Worm (Caenorhabditis elegans) whole organism, L1 larva: ENCODE results near the gene pik-1.

ENCODE experiments used
- C16A3.4 ChIP-seq: fragments of 150-350 bp; optimal IDR thresholded peaks from 2 replicates; lab custom pipeline; 2014; ENCODE audit warnings: missing biosample characterization, missing genetic modification characterization
- Y116A8C.19 ChIP-seq: sonication (generic microtip); optimal IDR thresholded peaks from 2 replicates; lab custom pipeline; 2016; ENCODE audit warnings: missing compliant biosample characterization, missing genetic modification characterization, borderline replicate concordance
- aha-1 ChIP-seq: fragments of 150-350 bp; optimal IDR thresholded peaks from 2 replicates; lab custom pipeline; 2014; ENCODE audit warnings: missing biosample characterization, missing genetic modification characterization
- alr-1 ChIP-seq: fragments of 200-800 bp; sonication (Bioruptor generic); optimal IDR thresholded peaks from 2 replicates; lab custom pipeline; 2018; ENCODE audit warnings: borderline replicate concordance, mild to moderate bottlenecking, missing genetic modification characterization, missing compliant biosample characterization
- ama-1 ChIP-seq: fragments of 150-350 bp; optimal IDR thresholded peaks from 2 replicates; lab custom pipeline; 2014
- blmp-1 ChIP-seq: fragments of 150-350 bp; optimal IDR thresholded peaks from 2 replicates; lab custom pipeline; 2014; ENCODE audit warnings: missing biosample characterization, missing genetic modification characterization
- ceh-82 ChIP-seq, 3 experiments: fragments of 150-350 bp in 1 of 3; sonication (generic microtip) in 2 of 3; optimal IDR thresholded peaks; 2 replicates each; lab custom pipeline; 2014 to 2017; ENCODE audit warnings: missing biosample characterization in 3 of 3, missing genetic modification characterization in 3 of 3
- ceh-88 ChIP-seq: fragments of 200-800 bp; sonication (Bioruptor generic); IDR thresholded peaks from 2 replicates; pipeline ENCODE4 v1.3.6; 2022; ENCODE audit warnings: missing genetic modification characterization, missing compliant biosample characterization
- dsc-1 ChIP-seq: sonication (generic microtip); optimal IDR thresholded peaks from 2 replicates; lab custom pipeline; 2016; ENCODE audit warnings: mild to moderate bottlenecking, missing genetic modification characterization, missing compliant biosample characterization
- efl-1 ChIP-seq, 4 experiments: fragments of 150-350 bp; optimal IDR thresholded peaks in 3 of 4; peaks in 1 of 4; 1 replicate in 1 of 4; 2 replicates in 3 of 4; lab custom pipeline; 2014; ENCODE audit warnings: missing biosample characterization in 2 of 4, missing genetic modification characterization in 2 of 4, missing genetic modification reagents in 2 of 4
- ets-5 ChIP-seq: fragments of 200-800 bp; sonication (Bioruptor generic); IDR thresholded peaks from 2 replicates; pipeline ENCODE4 v1.3.6; 2022; ENCODE audit warnings: missing genetic modification characterization, missing compliant biosample characterization
- fkh-10 ChIP-seq: sonication (generic microtip); optimal IDR thresholded peaks from 2 replicates; lab custom pipeline; 2017; ENCODE audit warnings: missing biosample characterization, missing genetic modification reagents, missing genetic modification characterization
- fkh-4 ChIP-seq: sonication (generic microtip); optimal IDR thresholded peaks from 2 replicates; lab custom pipeline; 2016; ENCODE audit warnings: missing compliant biosample characterization, missing genetic modification characterization, borderline replicate concordance
- fkh-8 ChIP-seq: sonication (generic microtip); optimal IDR thresholded peaks from 2 replicates; lab custom pipeline; 2016; ENCODE audit warnings: mild to moderate bottlenecking, missing genetic modification characterization, missing compliant biosample characterization
- fos-1 ChIP-seq: fragments of 150-350 bp; optimal IDR thresholded peaks from 2 replicates; lab custom pipeline; 2014; ENCODE audit warnings: missing biosample characterization, missing genetic modification characterization
- grh-1 ChIP-seq: fragments of 200-800 bp; sonication (Bioruptor generic); IDR thresholded peaks from 2 replicates; pipeline ENCODE4 v1.3.6; 2022; ENCODE audit warnings: missing genetic modification reagents, missing genetic modification characterization, missing compliant biosample characterization
- hlh-17 ChIP-seq: fragments of 200-800 bp; sonication (Bioruptor generic); optimal IDR thresholded peaks from 2 replicates; lab custom pipeline; 2018; ENCODE audit warnings: missing genetic modification characterization, mild to moderate bottlenecking, missing compliant biosample characterization, moderate library complexity, borderline replicate concordance
- hpl-2 ChIP-seq: fragments of 150-350 bp; optimal IDR thresholded peaks from 2 replicates; lab custom pipeline; 2014; ENCODE audit warnings: missing biosample characterization, missing genetic modification reagents, missing genetic modification characterization
- irx-1 ChIP-seq: sonication (generic microtip); optimal IDR thresholded peaks from 2 replicates; lab custom pipeline; 2016; ENCODE audit warnings: missing genetic modification characterization, missing compliant biosample characterization
- isw-1 ChIP-seq: fragments of 200-800 bp; sonication (Bioruptor generic); IDR thresholded peaks from 2 replicates; pipeline ENCODE4 v1.3.6; 2022; ENCODE audit warnings: missing genetic modification characterization, missing compliant biosample characterization
- lin-13 ChIP-seq: fragments of 150-350 bp; optimal IDR thresholded peaks from 2 replicates; lab custom pipeline; 2014; ENCODE audit warnings: missing biosample characterization, missing genetic modification reagents, missing genetic modification characterization
- lin-14 ChIP-seq: fragments of 200-800 bp; sonication (Bioruptor generic); optimal IDR thresholded peaks from 2 replicates; lab custom pipeline; 2018; ENCODE audit warnings: mild to moderate bottlenecking, missing genetic modification characterization, moderate library complexity, missing compliant biosample characterization
- lin-15B ChIP-seq: fragments of 150-350 bp; sonication (generic microtip); optimal IDR thresholded peaks from 3 replicates; lab custom pipeline; 2014; ENCODE audit warnings: missing biosample characterization, missing genetic modification characterization
- lin-35 ChIP-seq, 2 experiments: fragments of 150-350 bp; optimal IDR thresholded peaks; 2 replicates each; lab custom pipeline; 2014; ENCODE audit warnings: missing biosample characterization in 2 of 2, missing genetic modification characterization in 2 of 2, missing genetic modification reagents in 2 of 2
- mef-2 ChIP-seq: fragments of 150-350 bp; optimal IDR thresholded peaks from 2 replicates; lab custom pipeline; 2014; ENCODE audit warnings: missing biosample characterization, missing genetic modification characterization
- nhr-12 ChIP-seq: sonication (generic microtip); optimal IDR thresholded peaks from 2 replicates; lab custom pipeline; 2017; ENCODE audit warnings: missing biosample characterization, missing genetic modification characterization
- nhr-237 ChIP-seq: fragments of 150-350 bp; optimal IDR thresholded peaks from 2 replicates; lab custom pipeline; 2014; ENCODE audit warnings: missing biosample characterization, missing genetic modification characterization
- nhr-71 ChIP-seq: sonication (generic microtip); optimal IDR thresholded peaks from 2 replicates; lab custom pipeline; 2016; ENCODE audit warnings: mild to moderate bottlenecking, missing genetic modification characterization, moderate library complexity, missing compliant biosample characterization
- nhr-77 ChIP-seq: fragments of 150-350 bp; optimal IDR thresholded peaks from 2 replicates; lab custom pipeline; 2014; ENCODE audit warnings: missing biosample characterization, missing genetic modification characterization
- nhr-84 ChIP-seq: sonication (generic microtip); optimal IDR thresholded peaks from 2 replicates; lab custom pipeline; 2017; ENCODE audit warnings: missing biosample characterization, missing genetic modification characterization
- nhr-85 ChIP-seq: sonication (generic microtip); peaks from one replicate; lab custom pipeline; 2016; ENCODE audit warnings: missing genetic modification characterization, inconsistent platforms, missing compliant biosample characterization
- pag-3 ChIP-seq: sonication (generic microtip); optimal IDR thresholded peaks from 2 replicates; lab custom pipeline; 2017; ENCODE audit warnings: missing genetic modification characterization, mild to moderate bottlenecking, missing compliant biosample characterization, antibody characterized with exemption, borderline replicate concordance; ENCODE audit not compliant: insufficient read depth
- pqm-1 ChIP-seq: sonication (generic microtip); optimal IDR thresholded peaks from 3 replicates; lab custom pipeline; 2017; ENCODE audit warnings: missing biosample characterization, missing genetic modification characterization
- skn-1 ChIP-seq: fragments of 150-350 bp; optimal IDR thresholded peaks from 2 replicates; lab custom pipeline; 2014; ENCODE audit warnings: missing biosample characterization, missing genetic modification characterization
- snpc-4 ChIP-seq: fragments of 150-350 bp; optimal IDR thresholded peaks from 2 replicates; lab custom pipeline; 2014; ENCODE audit warnings: missing biosample characterization, missing genetic modification characterization
- swsn-7 ChIP-seq: sonication (generic microtip); optimal IDR thresholded peaks from 2 replicates; lab custom pipeline; 2016; ENCODE audit warnings: missing genetic modification characterization, missing compliant biosample characterization
- tlp-1 ChIP-seq: fragments of 150-350 bp; optimal IDR thresholded peaks from 2 replicates; lab custom pipeline; 2014; ENCODE audit warnings: missing biosample characterization, missing genetic modification characterization
- unc-130 ChIP-seq: fragments of 150-350 bp; optimal IDR thresholded peaks from 2 replicates; lab custom pipeline; 2017; ENCODE audit warnings: missing biosample characterization, missing genetic modification characterization, inconsistent platforms
- unc-30 ChIP-seq: sonication (generic microtip); optimal IDR thresholded peaks from 2 replicates; lab custom pipeline; 2017; ENCODE audit warnings: missing biosample characterization, missing genetic modification characterization
- unc-62 ChIP-seq: fragments of 150-350 bp; optimal IDR thresholded peaks from 2 replicates; lab custom pipeline; 2014; ENCODE audit warnings: missing biosample characterization, missing genetic modification reagents, missing genetic modification characterization
- unc-86 ChIP-seq: sonication (generic microtip); optimal IDR thresholded peaks from 2 replicates; lab custom pipeline; 2016; ENCODE audit warnings: missing genetic modification characterization, missing compliant biosample characterization
- vab-15 ChIP-seq: sonication (generic microtip); optimal IDR thresholded peaks from 2 replicates; lab custom pipeline; 2017; ENCODE audit warnings: missing genotype, mild to moderate bottlenecking, missing genetic modification characterization, missing compliant biosample characterization
- xbp-1 ChIP-seq: sonication (generic microtip); optimal IDR thresholded peaks from 2 replicates; lab custom pipeline; 2016; ENCODE audit warnings: missing genetic modification characterization, missing compliant biosample characterization
- zag-1 ChIP-seq: fragments of 150-350 bp; optimal IDR thresholded peaks from 2 replicates; lab custom pipeline; 2014; ENCODE audit warnings: missing biosample characterization, missing genetic modification characterization
- ztf-4 ChIP-seq: fragments of 150-350 bp; optimal IDR thresholded peaks from 2 replicates; lab custom pipeline; 2014; ENCODE audit warnings: missing biosample characterization, missing genetic modification characterization

The pik-1 gene

DNA sequence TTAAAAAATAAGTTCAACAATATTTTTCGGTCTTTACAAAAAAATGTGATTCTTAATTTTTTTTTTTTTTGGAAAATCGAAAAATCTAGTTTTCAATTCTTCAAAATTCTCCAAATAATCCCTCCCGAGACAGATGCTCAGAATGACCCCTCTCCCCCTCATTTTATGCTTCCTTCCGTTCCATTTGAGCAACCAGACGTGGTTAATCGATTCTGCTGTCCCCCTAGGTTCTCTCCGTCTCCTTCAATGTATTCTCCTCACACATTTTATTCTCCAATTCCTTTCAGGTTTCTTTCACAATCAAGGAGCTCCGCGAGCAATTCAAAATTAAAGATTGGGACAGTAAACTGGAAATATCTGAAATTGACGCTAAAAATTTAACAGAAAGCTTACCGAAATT, 40.9 kb upstream of the pik-1 start:
- TF ChIP-seq fkh-10 (GFP tag; lab: Kevin White, UChicago) (no peak), nhr-12 (tag; lab: Kevin White, UChicago) (no peak), pag-3 (no peak), fkh-4 (tag; lab: Kevin White, UChicago) (no peak), snpc-4 (tag; lab: Kevin White, UChicago) (no peak), C16A3.4 (tag; lab: Kevin White, UChicago) (no peak), nhr-84 (tag; lab: Kevin White, UChicago) (no peak), irx-1 (tag; lab: Kevin White, UChicago) (no peak), lin-13 (GFP tag; lab: Kevin White, UChicago) (no peak), ceh-82 (tag; optimal IDR thresholded peaks at IDR 0.05; lab: Kevin White, UChicago) (no peak)

DNA sequence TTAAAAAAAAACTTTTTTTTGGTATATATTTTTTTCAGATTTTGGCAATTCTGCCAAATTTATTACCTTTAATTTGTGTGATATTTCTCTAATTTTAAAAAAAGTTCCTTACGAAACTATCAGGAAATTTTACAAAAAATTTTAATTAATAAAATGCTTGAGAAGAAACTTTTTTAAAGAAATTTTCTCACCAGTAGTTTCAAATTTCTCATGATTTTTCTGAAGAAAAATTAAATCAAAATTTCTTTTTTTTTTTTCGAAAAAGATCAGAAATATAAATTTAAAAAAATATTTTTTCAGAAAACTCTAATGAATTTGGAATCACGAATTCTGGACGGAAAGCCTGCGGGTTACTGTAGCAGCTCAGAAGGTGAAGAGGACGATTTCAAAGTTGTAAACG, 38.1 kb upstream of the pik-1 start, which contains the start of gene mau-8:
Gene mau-8 (plus strand): TSS at position 301 of the 400 bp plus-strand sequence.
- TF ChIP-seq mef-2 (no peak), ets-5 (GFP tag; lab: Robert Waterston, UW) (no peak), tlp-1 (no peak), grh-1 (GFP tag; lab: Robert Waterston, UW) (no peak), fkh-8 (tag; lab: Kevin White, UChicago) (no peak), alr-1 (tag; lab: Kevin White, UChicago) (no peak), isw-1 (GFP tag; lab: Robert Waterston, UW) (no peak), snpc-4 (tag; lab: Kevin White, UChicago) (no peak), skn-1 (no peak), aha-1 (no peak), unc-30 (tag; lab: Kevin White, UChicago) (no peak), pqm-1 (tag; lab: Kevin White, UChicago) (no peak), ceh-88 (GFP tag; lab: Robert Waterston, UW) (no peak), nhr-77 (no peak), pag-3 (no peak)

DNA sequence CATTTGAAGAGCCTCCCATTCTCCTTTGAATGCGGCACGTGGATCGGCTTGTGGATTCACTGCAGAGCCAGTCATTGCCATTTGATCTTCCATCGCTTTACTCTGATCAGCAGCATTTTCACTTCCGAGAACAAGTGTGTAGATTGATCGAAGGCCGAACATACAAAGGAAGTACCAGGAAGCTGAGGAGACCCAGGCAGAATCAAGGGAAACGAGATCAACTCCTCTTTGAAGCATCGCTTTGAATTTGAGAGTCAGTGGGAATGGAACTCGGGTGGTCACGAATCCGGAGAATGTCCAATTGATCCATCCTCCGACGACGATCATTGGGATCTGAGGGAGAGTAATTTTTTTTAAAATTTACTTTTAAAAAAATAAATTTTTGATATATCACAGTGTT, 35.3 kb upstream of the pik-1 start:
- TF ChIP-seq unc-62 (GFP tag; lab: Kevin White, UChicago) (no peak), efl-1 (optimal IDR thresholded peaks at IDR 0.05; lab: Kevin White, UChicago) (no peak), efl-1 (GFP tag; optimal IDR thresholded peaks at IDR 0.05 in 1 of 2; lab: Kevin White, UChicago) (peak in 1 of 2 experiments; percentile 58)

DNA sequence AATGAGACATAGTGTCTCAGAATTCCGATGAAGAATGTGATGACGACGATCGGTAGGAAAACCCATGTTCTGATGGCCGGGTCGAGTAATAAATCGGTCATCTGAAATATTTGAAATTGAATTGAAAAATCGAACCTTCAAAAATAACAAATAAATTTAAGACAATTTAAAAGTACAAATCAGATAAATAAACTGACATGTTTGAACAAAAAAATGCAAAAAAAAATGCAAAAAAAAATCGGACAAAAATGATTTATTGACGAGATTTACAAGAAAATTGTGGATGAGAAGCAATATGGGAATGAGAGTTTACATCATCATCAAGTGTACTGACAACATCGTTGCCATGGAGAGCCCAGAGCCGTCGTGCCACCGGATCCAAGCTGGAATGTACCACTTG, 34.0 kb upstream of the pik-1 start, which contains the start of gene emc-3:
Gene emc-3 (minus strand): TSS at position 101 of the 400 bp plus-strand sequence.
- no peak for TF ChIP-seq fos-1
- no peak for TF ChIP-seq vab-15 (tag; lab: Kevin White, UChicago)
- TF ChIP-seq ama-1 (lab: Kevin White, UChicago) = no peak
- no peak for TF ChIP-seq hlh-17 (GFP tag; lab: Kevin White, UChicago)

DNA sequence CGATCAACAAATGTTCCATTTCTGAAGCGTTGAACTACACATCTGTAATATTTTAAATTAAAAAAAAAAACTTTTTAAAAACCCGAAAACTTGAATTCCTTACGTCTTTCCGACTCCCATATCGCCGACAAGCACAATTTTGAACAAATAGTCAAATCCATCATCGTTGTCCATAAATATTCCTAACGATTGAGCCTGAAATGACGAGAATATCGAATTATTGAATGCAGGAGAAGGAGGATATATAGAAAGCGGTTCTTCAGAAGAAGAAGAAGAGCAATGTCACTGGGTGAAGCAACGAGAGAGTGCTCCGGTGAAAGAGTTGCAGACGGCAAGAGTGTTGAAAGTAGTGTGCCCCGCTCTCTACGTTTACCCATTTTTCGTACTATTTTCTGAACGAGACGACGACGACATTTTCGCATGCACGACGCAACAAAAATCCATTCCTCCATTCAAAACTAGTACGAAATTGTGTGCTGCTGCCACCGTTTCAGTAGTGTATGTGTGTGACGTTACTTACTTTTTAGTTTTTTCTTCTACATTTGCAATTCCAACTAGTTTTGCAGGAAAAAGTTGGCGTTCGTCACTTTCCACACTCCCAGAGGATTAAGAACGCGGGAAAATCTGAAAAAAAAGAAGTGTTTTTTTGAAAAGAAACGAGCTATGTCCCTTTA, 31.9 kb upstream of the pik-1 start, which contains the start of gene rab-19:
Gene rab-19 (minus strand): TSS at position 624 of the 674 bp plus-strand sequence.
- TF ChIP-seq unc-86 (tag; lab: Kevin White, UChicago) (no peak), swsn-7 (peak; percentile 18), zag-1 (no peak), hpl-2 (GFP tag; lab: Kevin White, UChicago) (no peak), lin-35 (GFP tag; optimal IDR thresholded peaks at IDR 0.05; lab: Kevin White, UChicago) (peak in 1 of 2 experiments; percentile 30), aha-1 (no peak), irx-1 (tag; lab: Kevin White, UChicago) (no peak), ama-1 (lab: Kevin White, UChicago) (no peak), nhr-85 (tag; lab: Kevin White, UChicago) (no peak), unc-130 (tag; lab: Kevin White, UChicago) (no peak), blmp-1 (tag; lab: Kevin White, UChicago) (no peak), lin-15B (tag; lab: Kevin White, UChicago) (no peak), nhr-71 (tag; lab: Kevin White, UChicago) (peak; percentile 27), xbp-1 (peak; percentile 14), dsc-1 (tag; lab: Kevin White, UChicago) (no peak), lin-14 (GFP tag; lab: Kevin White, UChicago) (no peak), Y116A8C.19 (tag; lab: Kevin White, UChicago) (no peak), pqm-1 (tag; lab: Kevin White, UChicago) (no peak), fos-1 (no peak), ztf-4 (no peak), nhr-237 (tag; lab: Kevin White, UChicago) (no peak), ets-5 (GFP tag; lab: Robert Waterston, UW) (no peak), vab-15 (tag; lab: Kevin White, UChicago) (no peak)
